Worm (Caenorhabditis elegans): Measurements from ENCODE around the gene fzr-1.

Gene fzr-1

DNA sequence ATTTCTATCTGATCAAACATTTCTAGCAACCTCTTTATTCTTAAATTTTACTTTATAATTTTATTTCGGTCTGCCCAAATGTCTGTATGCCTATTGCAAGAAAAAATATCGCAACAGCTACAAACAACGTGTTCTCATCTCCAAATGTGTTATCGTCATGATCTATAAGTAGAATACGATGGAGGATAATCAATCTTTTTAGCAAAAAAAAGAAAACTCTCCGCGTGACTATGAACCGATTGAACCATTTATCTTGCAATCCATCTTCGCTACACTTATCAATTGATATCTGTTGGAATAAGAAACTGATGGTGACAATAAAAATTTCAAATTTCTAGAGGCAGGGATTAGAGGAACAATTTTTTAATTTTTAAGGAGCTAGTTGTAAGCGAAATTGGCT, 38.3 kb downstream of the fzr-1 start:
- no peak for TF ChIP-seq hlh-30 (tag; optimal IDR thresholded peaks at IDR 0.05; ENCODE audit: insufficient read depth)
- no peak for TF ChIP-seq ama-1 (optimal IDR thresholded peaks at IDR 0.05)
- TF ChIP-seq pat-9 (tag; optimal IDR thresholded peaks at IDR 0.05): no peak
- no peak for TF ChIP-seq hlh-8 (tag; optimal IDR thresholded peaks at IDR 0.05)
- no peak for TF ChIP-seq pqm-1 (tag; optimal IDR thresholded peaks at IDR 0.05)
- no peak for TF ChIP-seq unc-86 (tag; optimal IDR thresholded peaks at IDR 0.05)
- no peak for TF ChIP-seq hlh-13 (GFP tag; optimal IDR thresholded peaks at IDR 0.05)
- TF ChIP-seq tbx-2 (tag; optimal IDR thresholded peaks at IDR 0.05): no peak
- no peak for TF ChIP-seq ceh-18 (tag; optimal IDR thresholded peaks at IDR 0.05)
- no peak for TF ChIP-seq nhr-232 (tag; optimal IDR thresholded peaks at IDR 0.05)
- no peak for TF ChIP-seq hlh-6 (tag; optimal IDR thresholded peaks at IDR 0.05)
- no peak for TF ChIP-seq ceh-14 (tag; optimal IDR thresholded peaks at IDR 0.05)
- no peak for TF ChIP-seq fkh-6 (tag; optimal IDR thresholded peaks at IDR 0.05)
- TF ChIP-seq pax-1 (tag; optimal IDR thresholded peaks at IDR 0.05): no peak
- no peak for TF ChIP-seq sdc-2 (tag; optimal IDR thresholded peaks at IDR 0.05)
- TF ChIP-seq ttx-3 (tag; optimal IDR thresholded peaks at IDR 0.05): no peak
- TF ChIP-seq ceh-9 (tag; optimal IDR thresholded peaks at IDR 0.05): no peak
- no peak for TF ChIP-seq tbx-7 (tag; optimal IDR thresholded peaks at IDR 0.05)
- TF ChIP-seq ceh-2 (tag; optimal IDR thresholded peaks at IDR 0.05): no peak
- no peak for TF ChIP-seq F13H6.1 (tag; optimal IDR thresholded peaks at IDR 0.05)

DNA sequence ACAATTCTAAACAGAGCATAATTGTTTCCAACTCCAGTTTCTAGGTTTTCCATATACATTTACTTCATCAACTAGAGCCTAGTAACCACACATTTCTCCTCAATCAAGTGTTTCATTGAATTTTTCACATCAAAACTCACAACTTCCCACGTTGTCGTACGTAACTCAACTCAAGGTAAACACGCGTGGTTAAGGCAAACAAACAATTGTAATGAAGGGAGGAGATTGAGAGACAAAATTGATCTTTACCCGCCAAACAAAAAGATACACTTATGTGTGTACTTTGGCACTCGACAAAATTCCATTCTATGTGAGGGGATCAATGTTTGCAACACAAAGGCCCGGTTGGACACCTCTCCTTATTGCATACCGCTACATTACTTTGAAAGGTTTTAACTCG, 38.9 kb downstream of the fzr-1 start, which contains the start of gene nhr-19:
Gene nhr-19 (minus strand): TSS at position 191 of the 400 bp plus-strand sequence.
- TF ChIP-seq hlh-30 (tag; optimal IDR thresholded peaks at IDR 0.05; ENCODE audit: insufficient read depth) (no peak), ceh-48 (tag; optimal IDR thresholded peaks at IDR 0.05) (no peak), ceh-24 (tag; optimal IDR thresholded peaks at IDR 0.05) (no peak), dmd-4 (tag; optimal IDR thresholded peaks at IDR 0.05; ENCODE audit: borderline replicate concordance) (no peak), pag-3 (tag; optimal IDR thresholded peaks at IDR 0.05; ENCODE audit: borderline replicate concordance) (no peak), ztf-16 (tag; optimal IDR thresholded peaks at IDR 0.05) (no peak), C38D4.7 (GFP tag; optimal IDR thresholded peaks at IDR 0.05) (no peak), npax-4 (tag; optimal IDR thresholded peaks at IDR 0.05) (no peak), K02D7.2 (tag; optimal IDR thresholded peaks at IDR 0.05) (no peak), che-1 (tag; optimal IDR thresholded peaks at IDR 0.05) (no peak), ceh-30 (tag; optimal IDR thresholded peaks at IDR 0.05) (no peak), unc-3 (GFP tag; conservative IDR thresholded peaks at IDR 0.05) (no peak), unc-3 (tag; optimal IDR thresholded peaks at IDR 0.05) (no peak), hlh-8 (tag; optimal IDR thresholded peaks at IDR 0.05) (no peak), nhr-232 (tag; optimal IDR thresholded peaks at IDR 0.05) (no peak), syd-9 (tag; optimal IDR thresholded peaks at IDR 0.05) (no peak), Y22D7AL.16 (tag; optimal IDR thresholded peaks at IDR 0.05) (no peak)

DNA sequence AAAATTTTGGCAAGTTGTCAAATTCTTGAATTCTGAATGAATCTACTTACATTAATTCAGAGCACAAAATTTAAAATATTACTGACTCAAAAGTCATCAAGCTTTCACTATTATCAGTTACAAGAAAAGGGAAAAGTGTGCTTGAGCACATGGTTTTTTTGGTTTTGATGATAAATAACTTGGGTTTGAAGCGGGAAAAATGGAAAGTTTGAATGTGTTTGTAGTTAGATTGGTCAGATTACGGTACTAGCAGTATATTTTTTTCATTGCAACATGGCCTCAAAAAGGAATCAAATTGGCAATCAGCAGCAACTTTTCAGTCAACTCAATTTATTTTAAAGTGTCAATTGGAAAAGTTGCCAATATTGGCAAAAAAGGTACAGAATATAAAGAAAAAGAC, 39.6 kb downstream of the fzr-1 start:
- no peak for TF ChIP-seq sox-2 (GFP tag; IDR thresholded peaks at IDR 0.05)
- TF ChIP-seq madf-2 (tag; optimal IDR thresholded peaks at IDR 0.05): no peak
- no peak for TF ChIP-seq ets-4 (tag; optimal IDR thresholded peaks at IDR 0.05)
- no peak for TF ChIP-seq K02D7.2 (tag; optimal IDR thresholded peaks at IDR 0.05)
- TF ChIP-seq hlh-8 (tag; optimal IDR thresholded peaks at IDR 0.05): no peak
- TF ChIP-seq ceh-9 (tag; optimal IDR thresholded peaks at IDR 0.05): no peak
- no peak for TF ChIP-seq elt-2 (tag; optimal IDR thresholded peaks at IDR 0.05)
- TF ChIP-seq ceh-48 (tag; optimal IDR thresholded peaks at IDR 0.05): no peak
- no peak for TF ChIP-seq C08G9.2 (tag; optimal IDR thresholded peaks at IDR 0.05)
- TF ChIP-seq che-1 (tag; optimal IDR thresholded peaks at IDR 0.05): no peak
- TF ChIP-seq ceh-18 (tag; optimal IDR thresholded peaks at IDR 0.05): no peak
- no peak for TF ChIP-seq hlh-13 (GFP tag; optimal IDR thresholded peaks at IDR 0.05)
- no peak for TF ChIP-seq rnt-1 (tag; optimal IDR thresholded peaks at IDR 0.05)
- TF ChIP-seq pqm-1 (tag; optimal IDR thresholded peaks at IDR 0.05): no peak
- no peak for TF ChIP-seq nhr-11 (tag; optimal IDR thresholded peaks at IDR 0.05)
- no peak for TF ChIP-seq ttx-3 (tag; optimal IDR thresholded peaks at IDR 0.05)
